Worm (Caenorhabditis elegans) whole organism, late embryonic: Measurements from ENCODE around the gene R13A5.7.
A peak's percentile ranks its signal among the peaks of the same experiment; 100 is the strongest.

Source experiments
- C38D4.7 ChIP-seq: fragments of 200-800 bp; sonication (Bioruptor generic); optimal IDR thresholded peaks from 2 replicates; lab custom pipeline; 2018; ENCODE audit warnings: mild to moderate bottlenecking, missing genetic modification characterization, moderate library complexity, missing compliant biosample characterization
- F13H6.1 ChIP-seq: sonication (generic microtip); optimal IDR thresholded peaks from 2 replicates; lab custom pipeline; 2016; ENCODE audit warnings: missing genetic modification characterization, missing compliant biosample characterization
- T23F11.4 ChIP-seq: fragments of 200-800 bp; sonication (Bioruptor generic); optimal IDR thresholded peaks from 2 replicates; lab custom pipeline; 2018; ENCODE audit warnings: mild to moderate bottlenecking, missing genetic modification characterization, missing compliant biosample characterization
- ahr-1 ChIP-seq: sonication (generic microtip); optimal IDR thresholded peaks from 2 replicates; lab custom pipeline; 2016; ENCODE audit warnings: missing genetic modification characterization, missing compliant biosample characterization
- ceh-14 ChIP-seq: sonication (generic microtip); optimal IDR thresholded peaks from 2 replicates; lab custom pipeline; 2016; ENCODE audit warnings: missing genotype, missing genetic modification characterization, missing compliant biosample characterization
- ceh-30 ChIP-seq: fragments of 150-350 bp; optimal IDR thresholded peaks from 2 replicates; lab custom pipeline; 2014; ENCODE audit warnings: missing biosample characterization, missing genetic modification characterization
- ceh-48 ChIP-seq: sonication (generic microtip); optimal IDR thresholded peaks from 2 replicates; lab custom pipeline; 2016; ENCODE audit warnings: missing genetic modification characterization, inconsistent platforms, missing compliant biosample characterization
- ceh-6 ChIP-seq: fragments of 200-800 bp; sonication (Bioruptor generic); optimal IDR thresholded peaks from 2 replicates; lab custom pipeline; 2018; ENCODE audit warnings: mild to moderate bottlenecking, missing genetic modification characterization, missing compliant biosample characterization
- che-1 ChIP-seq: sonication (generic microtip); optimal IDR thresholded peaks from 2 replicates; lab custom pipeline; 2016; ENCODE audit warnings: mild to moderate bottlenecking, missing genetic modification characterization, missing compliant biosample characterization
- dmd-4 ChIP-seq: sonication (generic microtip); optimal IDR thresholded peaks from 2 replicates; lab custom pipeline; 2016; ENCODE audit warnings: borderline replicate concordance, missing genetic modification characterization, missing compliant biosample characterization
- dve-1 ChIP-seq: sonication (generic microtip); optimal IDR thresholded peaks from 2 replicates; lab custom pipeline; 2017; ENCODE audit warnings: antibody characterized with exemption, mild to moderate bottlenecking, missing genetic modification characterization, missing compliant biosample characterization
- elt-2 ChIP-seq: sonication (generic microtip); optimal IDR thresholded peaks from 2 replicates; lab custom pipeline; 2016; ENCODE audit warnings: missing genetic modification reagents, missing genetic modification characterization, missing compliant biosample characterization
- elt-4 ChIP-seq: sonication (generic microtip); optimal IDR thresholded peaks from 2 replicates; lab custom pipeline; 2016; ENCODE audit warnings: missing genetic modification characterization, missing compliant biosample characterization
- ets-4 ChIP-seq: sonication (generic microtip); optimal IDR thresholded peaks from 2 replicates; lab custom pipeline; 2016; ENCODE audit warnings: missing genetic modification characterization, missing compliant biosample characterization
- eyg-1 ChIP-seq: sonication (generic microtip); optimal IDR thresholded peaks from 2 replicates; lab custom pipeline; 2016; ENCODE audit warnings: missing genotype, missing genetic modification characterization, missing compliant biosample characterization
- fax-1 ChIP-seq: sonication (generic microtip); optimal IDR thresholded peaks from 2 replicates; lab custom pipeline; 2016; ENCODE audit warnings: missing genotype, missing genetic modification characterization, missing compliant biosample characterization
- hlh-15 ChIP-seq: sonication (generic microtip); optimal IDR thresholded peaks from 2 replicates; lab custom pipeline; 2016; ENCODE audit warnings: missing genetic modification characterization, missing compliant biosample characterization
- hlh-30 ChIP-seq: sonication (generic microtip); optimal IDR thresholded peaks from 2 replicates; lab custom pipeline; 2017; ENCODE audit warnings: antibody characterized with exemption, missing genetic modification characterization, missing compliant biosample characterization; ENCODE audit not compliant: insufficient read depth
- hlh-6 ChIP-seq: sonication (generic microtip); optimal IDR thresholded peaks from 2 replicates; lab custom pipeline; 2016; ENCODE audit warnings: missing genotype, missing genetic modification characterization, missing compliant biosample characterization
- hlh-8 ChIP-seq: sonication (generic microtip); optimal IDR thresholded peaks from 2 replicates; lab custom pipeline; 2016; ENCODE audit warnings: missing genotype, missing genetic modification characterization, missing compliant biosample characterization
- lim-6 ChIP-seq: sonication (generic microtip); optimal IDR thresholded peaks from 2 replicates; lab custom pipeline; 2016; ENCODE audit warnings: missing genetic modification characterization, missing compliant biosample characterization
- madf-2 ChIP-seq: sonication (generic microtip); optimal IDR thresholded peaks from 2 replicates; lab custom pipeline; 2017; ENCODE audit warnings: missing genetic modification characterization, missing compliant biosample characterization
- mec-3 ChIP-seq: sonication (generic microtip); optimal IDR thresholded peaks from 2 replicates; lab custom pipeline; 2016; ENCODE audit warnings: borderline replicate concordance, missing genetic modification characterization, missing compliant biosample characterization
- nfya-1 ChIP-seq: sonication (generic microtip); optimal IDR thresholded peaks from 2 replicates; lab custom pipeline; 2017; ENCODE audit warnings: missing genetic modification characterization, mild to moderate bottlenecking, missing compliant biosample characterization, antibody characterized with exemption, moderate library complexity
- nhr-232 ChIP-seq: sonication (generic microtip); optimal IDR thresholded peaks from 2 replicates; lab custom pipeline; 2016; ENCODE audit warnings: missing genetic modification characterization, missing compliant biosample characterization
- npax-4 ChIP-seq: sonication (generic microtip); optimal IDR thresholded peaks from 2 replicates; lab custom pipeline; 2016; ENCODE audit warnings: missing genetic modification characterization, missing compliant biosample characterization
- pat-9 ChIP-seq: fragments of 200-800 bp; sonication (Bioruptor generic); optimal IDR thresholded peaks from 2 replicates; lab custom pipeline; 2018; ENCODE audit warnings: mild to moderate bottlenecking, missing genetic modification characterization, moderate library complexity, missing compliant biosample characterization
- pha-2 ChIP-seq: sonication (generic microtip); optimal IDR thresholded peaks from 2 replicates; lab custom pipeline; 2017; ENCODE audit warnings: mild to moderate bottlenecking, missing genetic modification characterization, missing compliant biosample characterization
- pha-4 ChIP-seq: fragments of 150-350 bp; optimal IDR thresholded peaks from 2 replicates; lab custom pipeline; 2018; ENCODE audit warnings: missing biosample characterization, missing genetic modification reagents, missing genetic modification characterization
- pros-1 ChIP-seq: fragments of 150-350 bp; optimal IDR thresholded peaks from 2 replicates; lab custom pipeline; 2014; ENCODE audit warnings: missing biosample characterization, missing genetic modification reagents, missing genetic modification characterization
- ref-2 ChIP-seq: sonication (generic microtip); optimal IDR thresholded peaks from 2 replicates; lab custom pipeline; 2016; ENCODE audit warnings: missing genetic modification characterization, missing compliant biosample characterization
- rnt-1 ChIP-seq: sonication (generic microtip); optimal IDR thresholded peaks from 2 replicates; lab custom pipeline; 2016; ENCODE audit warnings: missing genetic modification characterization, missing compliant biosample characterization
- sox-2 ChIP-seq: fragments of 200-800 bp; sonication (Bioruptor generic); IDR thresholded peaks from 2 replicates; pipeline ENCODE4 v1.3.6; 2022; ENCODE audit warnings: missing genetic modification reagents, missing genetic modification characterization, missing compliant biosample characterization
- sox-4 ChIP-seq: sonication (generic microtip); optimal IDR thresholded peaks from 2 replicates; lab custom pipeline; 2017; ENCODE audit warnings: mild to moderate bottlenecking, missing genetic modification characterization, inconsistent platforms, missing compliant biosample characterization
- tbx-2 ChIP-seq: sonication (generic microtip); optimal IDR thresholded peaks from 2 replicates; lab custom pipeline; 2016; ENCODE audit warnings: missing genetic modification characterization, missing compliant biosample characterization
- ttx-3 ChIP-seq: sonication (generic microtip); optimal IDR thresholded peaks from 2 replicates; lab custom pipeline; 2016; ENCODE audit warnings: missing genetic modification reagents, missing genetic modification characterization, missing compliant biosample characterization
- unc-3 ChIP-seq, 2 experiments: fragments of 200-800 bp in 1 of 2; sonication (Bioruptor generic) in 1 of 2; sonication (generic microtip) in 1 of 2; conservative IDR thresholded peaks in 1 of 2; optimal IDR thresholded peaks in 1 of 2; 2 replicates each; pipeline versions ENCODE4 v1.3.6 to Lab custom; 2016 to 2022; ENCODE audit warnings: missing compliant biosample characterization in 2 of 2, missing genetic modification characterization in 2 of 2, missing genetic modification reagents in 1 of 2
- unc-42 ChIP-seq: sonication (generic microtip); optimal IDR thresholded peaks from 2 replicates; lab custom pipeline; 2016; ENCODE audit warnings: missing genotype, missing genetic modification characterization, missing compliant biosample characterization
- unc-55 ChIP-seq: sonication (generic microtip); optimal IDR thresholded peaks from 2 replicates; lab custom pipeline; 2017; ENCODE audit warnings: missing biosample characterization, missing genetic modification reagents, missing genetic modification characterization
- zip-5 ChIP-seq: sonication (generic microtip); optimal IDR thresholded peaks from 2 replicates; lab custom pipeline; 2016; ENCODE audit warnings: missing genetic modification characterization, missing compliant biosample characterization
- ztf-16 ChIP-seq: sonication (generic microtip); optimal IDR thresholded peaks from 2 replicates; lab custom pipeline; 2017; ENCODE audit warnings: missing genetic modification characterization, missing compliant biosample characterization

The R13A5.7 gene

ce11 chrIII:7542037-7542436 is 27.9 kb downstream of the R13A5.7 start:
- TF ChIP-seq ttx-3, result no peak
- TF ChIP-seq elt-2 (tag; lab: Kevin White, UChicago), result peak; percentile 94

ce11 chrIII:7536559-7536958 is 33.4 kb downstream of the R13A5.7 start, which contains the start of gene lin-39:
Gene lin-39, minus strand, starts transcription at chrIII:7536632.
- TF ChIP-seq hlh-6 (tag; lab: Kevin White, UChicago) (no peak), che-1 (tag; lab: Kevin White, UChicago) (no peak), dmd-4 (no peak), nhr-232 (tag; lab: Kevin White, UChicago) (no peak), ahr-1 (tag; lab: Kevin White, UChicago) (no peak), unc-3 (GFP tag; conservative IDR thresholded peaks at IDR 0.05; lab: Robert Waterston, UW) (no peak), unc-3 (tag; optimal IDR thresholded peaks at IDR 0.05; lab: Kevin White, UChicago) (no peak), ref-2 (tag; lab: Kevin White, UChicago) (no peak), mec-3 (no peak), eyg-1 (tag; lab: Kevin White, UChicago) (no peak), lim-6 (tag; lab: Kevin White, UChicago) (no peak), ceh-14 (no peak), pha-4 (no peak), unc-55 (GFP tag; lab: Kevin White, UChicago) (no peak), dve-1 (tag; lab: Kevin White, UChicago) (no peak), pros-1 (no peak)

- TF ChIP-seq ahr-1 (tag; lab: Kevin White, UChicago) (no peak), lim-6 (tag; lab: Kevin White, UChicago) (no peak), fax-1 (no peak), npax-4 (no peak), ets-4 (tag; lab: Kevin White, UChicago) (no peak), unc-42 (no peak), pat-9 (tag; lab: Kevin White, UChicago) (no peak), sox-2 (GFP tag; lab: Robert Waterston, UW) (no peak), hlh-8 (no peak), ceh-48 (tag; lab: Kevin White, UChicago) (no peak)
These were observed 34.6 kb downstream of the R13A5.7 start for ce11 chrIII:7535347-7535746.

DNA sequence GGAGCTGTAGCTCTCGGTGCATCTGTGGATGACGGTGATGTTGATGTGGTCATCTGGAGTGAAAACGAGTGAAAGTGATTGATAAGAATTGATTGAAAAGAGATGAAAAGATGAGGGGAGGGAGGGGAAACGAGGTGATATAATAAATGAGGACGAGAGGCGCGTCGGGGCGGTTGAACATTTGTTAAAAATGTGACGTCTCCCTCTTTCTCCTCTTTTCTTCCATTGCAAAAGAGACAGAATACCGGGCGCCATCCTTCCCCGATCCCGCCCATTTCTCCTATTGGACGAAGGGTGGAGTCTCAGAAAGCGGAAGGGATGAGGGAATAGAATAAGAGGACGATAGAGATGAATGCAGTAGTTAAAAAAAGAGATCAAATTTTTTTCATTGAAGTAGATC is 35.3 kb downstream of the R13A5.7 start:
- no peak for TF ChIP-seq T23F11.4 (GFP tag; lab: Kevin White, UChicago)
- no peak for TF ChIP-seq sox-4 (tag; lab: Kevin White, UChicago)
- no peak for TF ChIP-seq che-1 (tag; lab: Kevin White, UChicago)
- no peak for TF ChIP-seq ceh-6 (GFP tag; lab: Kevin White, UChicago)
- peak; percentile 12 for TF ChIP-seq rnt-1
- TF ChIP-seq dve-1 (tag; lab: Kevin White, UChicago), result no peak
- no peak for TF ChIP-seq zip-5 (tag; lab: Kevin White, UChicago)
- peak; percentile 95 for TF ChIP-seq nfya-1
- TF ChIP-seq madf-2 (tag; lab: Kevin White, UChicago), result no peak
- no peak for TF ChIP-seq elt-4
- no peak for TF ChIP-seq pha-2
- no peak for TF ChIP-seq ceh-30
- no peak for TF ChIP-seq hlh-15
- TF ChIP-seq F13H6.1 (tag; lab: Kevin White, UChicago), result no peak
- TF ChIP-seq hlh-30, result no peak
- TF ChIP-seq unc-55 (GFP tag; lab: Kevin White, UChicago), result peak; percentile 94
- no peak for TF ChIP-seq ceh-48 (tag; lab: Kevin White, UChicago)
- TF ChIP-seq lim-6 (tag; lab: Kevin White, UChicago), result no peak
- TF ChIP-seq ztf-16 (tag; lab: Kevin White, UChicago), result no peak
- TF ChIP-seq ref-2 (tag; lab: Kevin White, UChicago), result peak; percentile 44
- TF ChIP-seq C38D4.7 (GFP tag; lab: Kevin White, UChicago), result no peak
- no peak for TF ChIP-seq tbx-2 (tag; lab: Kevin White, UChicago)
- TF ChIP-seq, all 69 proteins: peak for 4
